Fruit fly (Drosophila melanogaster) whole organism, prepupa: Measurements from ENCODE around the gene CG8173.

Experiments
- CG10631 ChIP-seq: fragments of 200-800 bp; sonication (Bioruptor generic); optimal IDR thresholded peaks from 2 replicates; lab custom pipeline; 2016; ENCODE audit warnings: missing biosample characterization, missing genetic modification characterization
- CG15336 ChIP-seq: fragments of 200-800 bp; sonication (Bioruptor generic); IDR thresholded peaks from 2 replicates; pipeline ENCODE4 v1.3.6; 2022; ENCODE audit warnings: missing biosample characterization, missing genetic modification characterization
- CG31627 ChIP-seq: fragments of 200-800 bp; sonication (Bioruptor generic); optimal IDR thresholded peaks from 3 replicates; lab custom pipeline; 2016; ENCODE audit warnings: missing biosample characterization, missing genetic modification characterization
- CG4318 ChIP-seq: fragments of 200-800 bp; sonication (Bioruptor generic); optimal IDR thresholded peaks from 3 replicates; lab custom pipeline; 2017; ENCODE audit warnings: missing biosample characterization, mild to moderate bottlenecking, missing genetic modification characterization
- CG8319 ChIP-seq: fragments of 200-800 bp; sonication (Bioruptor generic); optimal IDR thresholded peaks from 3 replicates; lab custom pipeline; 2016; ENCODE audit warnings: missing biosample characterization, missing genetic modification characterization
- Eip78C ChIP-seq: fragments of 200-800 bp; sonication (Bioruptor generic); peaks from one replicate; lab custom pipeline; 2016; ENCODE audit warnings: missing biosample characterization, missing genetic modification characterization
- Gug ChIP-seq: fragments of 200-800 bp; sonication (Bioruptor generic); IDR thresholded peaks from 2 replicates; pipeline ENCODE4 v1.3.6; 2022; ENCODE audit warnings: missing biosample characterization, missing genetic modification characterization
- Sox14 ChIP-seq: fragments of 200-800 bp; sonication (Bioruptor generic); optimal IDR thresholded peaks from 3 replicates; lab custom pipeline; 2016; ENCODE audit warnings: missing biosample characterization, missing genetic modification characterization
- cyc ChIP-seq: fragments of 200-800 bp; sonication (Bioruptor generic); optimal IDR thresholded peaks from 3 replicates; lab custom pipeline; 2016; ENCODE audit warnings: missing biosample characterization, missing genetic modification characterization
- dac ChIP-seq: fragments of 200-800 bp; sonication (Bioruptor generic); optimal IDR thresholded peaks from 2 replicates; lab custom pipeline; 2017; ENCODE audit warnings: missing biosample characterization, mild to moderate bottlenecking, missing genetic modification characterization
- fkh ChIP-seq: fragments of 200-800 bp; sonication (Bioruptor generic); optimal IDR thresholded peaks from 3 replicates; lab custom pipeline; 2017; ENCODE audit warnings: missing biosample characterization, mild to moderate bottlenecking, missing genetic modification characterization, moderate library complexity
- salr ChIP-seq, 2 experiments: fragments of 200-800 bp; sonication (Bioruptor generic); optimal IDR thresholded peaks; 3 replicates each; lab custom pipeline; 2016 to 2018; ENCODE audit warnings: missing biosample characterization in 2 of 2, missing genetic modification characterization in 2 of 2, mild to moderate bottlenecking in 1 of 2
- spab ChIP-seq: fragments of 200-800 bp; sonication (Bioruptor generic); optimal IDR thresholded peaks from 2 replicates; lab custom pipeline; 2017; ENCODE audit warnings: missing biosample characterization, mild to moderate bottlenecking, missing genetic modification characterization, missing genetic modification reagents

- TF ChIP-seq CG15336 (GFP tag; lab: Robert Waterston, UW) (no peak), CG10631 (GFP tag; lab: Kevin White, UChicago) (no peak), CG31627 (GFP tag; lab: Kevin White, UChicago) (no peak), fkh (peak; percentile 62), CG4318 (GFP tag; lab: Kevin White, UChicago) (no peak), spab (GFP tag; lab: Kevin White, UChicago) (no peak), Sox14 (no peak), dac (GFP tag; lab: Kevin White, UChicago) (no peak), salr (GFP tag; optimal IDR thresholded peaks at IDR 0.05; lab: Kevin White, UChicago) (no peak), Eip78C (GFP tag; lab: Kevin White, UChicago) (no peak), CG8319 (GFP tag; lab: Kevin White, UChicago) (no peak), Gug (GFP tag; lab: Robert Waterston, UW) (no peak), cyc (GFP tag; lab: Kevin White, UChicago) (no peak)
Measured at dm6 chrX:17743598-17743997, 34.1 kb upstream of the CG8173 start.
